Worm (Caenorhabditis elegans) whole organism, young adult: Measurements from ENCODE around the gene tbx-9.

ENCODE experiments used
- B0261.1 ChIP-seq: sonication (generic microtip); optimal IDR thresholded peaks from 2 replicates; lab custom pipeline; 2016; ENCODE audit warnings: mild to moderate bottlenecking, missing genetic modification characterization, moderate library complexity, missing compliant biosample characterization
- akir-1 ChIP-seq: fragments of 200-800 bp; sonication (Bioruptor generic); optimal IDR thresholded peaks from 2 replicates; lab custom pipeline; 2018; ENCODE audit warnings: mild to moderate bottlenecking, missing genetic modification characterization, moderate library complexity, missing compliant biosample characterization
- dox-1 ChIP-seq: fragments of 200-800 bp; sonication (Bioruptor generic); IDR thresholded peaks from 2 replicates; pipeline ENCODE4 v1.3.6; 2022; ENCODE audit warnings: missing genetic modification reagents, missing genetic modification characterization, missing compliant biosample characterization
- efl-1 ChIP-seq: fragments of 150-350 bp; optimal IDR thresholded peaks from 2 replicates; lab custom pipeline; 2014; ENCODE audit warnings: missing biosample characterization, missing genetic modification reagents, missing genetic modification characterization
- hlh-12 ChIP-seq: sonication (generic microtip); optimal IDR thresholded peaks from 2 replicates; lab custom pipeline; 2016; ENCODE audit warnings: missing genetic modification characterization, missing compliant biosample characterization
- mxl-1 ChIP-seq: sonication (generic microtip); optimal IDR thresholded peaks from 2 replicates; lab custom pipeline; 2016; ENCODE audit warnings: missing genetic modification characterization, missing compliant biosample characterization
- unc-62 ChIP-seq: fragments of 150-350 bp; optimal IDR thresholded peaks from 2 replicates; lab custom pipeline; 2014; ENCODE audit warnings: missing biosample characterization, missing genetic modification reagents, missing genetic modification characterization

DNA sequence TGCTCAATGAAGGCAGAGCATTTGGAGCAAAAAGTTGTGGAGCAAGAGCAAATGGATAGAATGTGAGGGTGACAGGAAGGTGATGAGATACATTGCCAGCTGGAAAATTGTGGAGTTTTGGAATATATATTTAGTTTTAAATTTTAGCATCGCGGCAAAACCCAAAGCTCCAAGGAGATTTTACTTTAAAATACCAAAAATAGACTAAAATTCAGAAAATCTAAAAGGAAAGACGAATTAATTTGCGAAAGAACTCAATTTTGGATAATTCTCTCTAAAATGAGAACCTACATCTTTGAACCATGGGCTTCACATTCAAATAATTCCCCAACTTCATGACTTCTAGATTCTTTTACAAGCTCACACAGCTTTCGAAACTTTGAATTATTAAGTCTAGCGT is 9.1 kb downstream of the tbx-9 start, which contains the start of gene T07C4.12:
- TF ChIP-seq B0261.1 (tag; lab: Kevin White, UChicago) = no peak
- no peak for TF ChIP-seq dox-1
- no peak for TF ChIP-seq unc-62 (GFP tag; lab: Kevin White, UChicago)
- TF ChIP-seq efl-1 = no peak
- TF ChIP-seq hlh-12 (tag; lab: Kevin White, UChicago) = no peak
- no peak for TF ChIP-seq mxl-1 (tag; lab: Kevin White, UChicago)
- no peak for TF ChIP-seq akir-1
